Fruit fly (Drosophila melanogaster) whole organism, embryonic: ENCODE results near the gene soti.
A peak's percentile ranks its signal among the peaks of the same experiment; 100 is the strongest.

Source experiments
- Atf-2 ChIP-seq: fragments of 200-800 bp; sonication (Bioruptor generic); optimal IDR thresholded peaks from 2 replicates; lab custom pipeline; 2016; ENCODE audit warnings: missing biosample characterization, missing genetic modification characterization
- CG10543 ChIP-seq: fragments of 200-800 bp; sonication (Bioruptor generic); optimal IDR thresholded peaks from 3 replicates; lab custom pipeline; 2017; ENCODE audit warnings: missing biosample characterization, mild to moderate bottlenecking, missing genetic modification characterization, moderate library complexity
- CG10654 ChIP-seq: fragments of 200-800 bp; sonication (Bioruptor generic); optimal IDR thresholded peaks from 2 replicates; lab custom pipeline; 2016; ENCODE audit warnings: missing biosample characterization, missing genetic modification characterization
- CG11504 ChIP-seq: fragments of 200-800 bp; sonication (Bioruptor generic); optimal IDR thresholded peaks from 3 replicates; lab custom pipeline; 2019; ENCODE audit warnings: missing biosample characterization, mild to moderate bottlenecking, missing genetic modification characterization, moderate library complexity
- CG12155 ChIP-seq: fragments of 200-800 bp; sonication (Bioruptor generic); optimal IDR thresholded peaks from 3 replicates; lab custom pipeline; 2016; ENCODE audit warnings: missing biosample characterization, missing genetic modification characterization
- CG12219 ChIP-seq: fragments of 200-800 bp; sonication (Bioruptor generic); optimal IDR thresholded peaks from 3 replicates; lab custom pipeline; 2018; ENCODE audit warnings: missing biosample characterization, mild to moderate bottlenecking, missing genetic modification characterization
- CG12391 ChIP-seq: fragments of 200-800 bp; sonication (Bioruptor generic); optimal IDR thresholded peaks from 3 replicates; lab custom pipeline; 2018; ENCODE audit warnings: missing biosample characterization, mild to moderate bottlenecking, missing genetic modification characterization, moderate library complexity
- CG13775 ChIP-seq: fragments of 200-800 bp; sonication (Bioruptor generic); optimal IDR thresholded peaks from 3 replicates; lab custom pipeline; 2017; ENCODE audit warnings: missing biosample characterization, mild to moderate bottlenecking, missing genetic modification characterization
- CG14667 ChIP-seq: fragments of 200-800 bp; sonication (Bioruptor generic); IDR thresholded peaks from 2 replicates; pipeline ENCODE4 v1.3.6; 2022; ENCODE audit warnings: missing biosample characterization, missing genetic modification characterization
- CG14710 ChIP-seq: fragments of 200-800 bp; sonication (Bioruptor generic); optimal IDR thresholded peaks from 3 replicates; lab custom pipeline; 2019; ENCODE audit warnings: missing biosample characterization, mild to moderate bottlenecking, missing genetic modification characterization, moderate library complexity
- CG1602 ChIP-seq: fragments of 200-800 bp; sonication (Bioruptor generic); optimal IDR thresholded peaks from 3 replicates; lab custom pipeline; 2016; ENCODE audit warnings: missing biosample characterization, missing genetic modification characterization
- CG1647 ChIP-seq: fragments of 200-800 bp; sonication (Bioruptor generic); optimal IDR thresholded peaks from 3 replicates; lab custom pipeline; 2016; ENCODE audit warnings: missing biosample characterization, missing genetic modification characterization
- CG17186 ChIP-seq: fragments of 200-800 bp; sonication (Bioruptor generic); optimal IDR thresholded peaks from 3 replicates; lab custom pipeline; 2017; ENCODE audit warnings: missing biosample characterization, missing genetic modification reagents, missing genetic modification characterization
- CG17385 ChIP-seq: fragments of 200-800 bp; sonication (Bioruptor generic); optimal IDR thresholded peaks from 3 replicates; lab custom pipeline; 2018; ENCODE audit warnings: missing biosample characterization, mild to moderate bottlenecking, missing genetic modification characterization
- CG17612 ChIP-seq: fragments of 200-800 bp; sonication (Bioruptor generic); IDR thresholded peaks from 2 replicates; pipeline ENCODE4 v1.3.6; 2022; ENCODE audit warnings: missing biosample characterization, missing genetic modification characterization
- CG18476 ChIP-seq: fragments of 200-800 bp; sonication (Bioruptor generic); optimal IDR thresholded peaks from 2 replicates; lab custom pipeline; 2016; ENCODE audit warnings: missing biosample characterization, mild to moderate bottlenecking, missing genetic modification characterization
- CG18619 ChIP-seq: fragments of 200-800 bp; sonication (Bioruptor generic); optimal IDR thresholded peaks from 3 replicates; lab custom pipeline; 2017; ENCODE audit warnings: missing biosample characterization, mild to moderate bottlenecking, missing genetic modification characterization
- CG32772 ChIP-seq: fragments of 200-800 bp; sonication (Bioruptor generic); IDR thresholded peaks from 2 replicates; pipeline ENCODE4 v1.3.6; 2022; ENCODE audit warnings: missing biosample characterization, missing genetic modification characterization
- CG4404 ChIP-seq: fragments of 200-800 bp; sonication (Bioruptor generic); IDR thresholded peaks from 2 replicates; pipeline ENCODE4 v1.3.6; 2022; ENCODE audit warnings: missing biosample characterization, missing genetic modification characterization
- CG4707 ChIP-seq: fragments of 200-800 bp; sonication (Bioruptor generic); optimal IDR thresholded peaks from 2 replicates; lab custom pipeline; 2018; ENCODE audit warnings: missing biosample characterization, mild to moderate bottlenecking, missing genetic modification characterization, moderate library complexity
- CG6254 ChIP-seq: fragments of 200-800 bp; sonication (Bioruptor generic); optimal IDR thresholded peaks from 3 replicates; lab custom pipeline; 2017; ENCODE audit warnings: mild to moderate bottlenecking, missing biosample characterization, missing genetic modification reagents, missing genetic modification characterization
- CG8359 ChIP-seq: fragments of 200-800 bp; sonication (Bioruptor generic); optimal IDR thresholded peaks from 2 replicates; lab custom pipeline; 2017; ENCODE audit warnings: missing biosample characterization, mild to moderate bottlenecking, missing genetic modification characterization, borderline replicate concordance
- CG8765 ChIP-seq: fragments of 200-800 bp; sonication (Bioruptor generic); IDR thresholded peaks from 2 replicates; pipeline ENCODE4 v1.3.6; 2022; ENCODE audit warnings: missing biosample characterization, missing genetic modification characterization
- CG9932 ChIP-seq: fragments of 200-800 bp; sonication (Bioruptor generic); IDR thresholded peaks from 2 replicates; pipeline ENCODE4 v1.3.6; 2022; ENCODE audit warnings: missing biosample characterization, missing genetic modification characterization
- Dek ChIP-seq: fragments of 200-800 bp; sonication (Bioruptor generic); optimal IDR thresholded peaks from 3 replicates; lab custom pipeline; 2019; ENCODE audit warnings: missing biosample characterization, mild to moderate bottlenecking, missing genetic modification characterization, moderate library complexity
- Dip3 ChIP-seq: fragments of 200-800 bp; sonication (Bioruptor generic); optimal IDR thresholded peaks from 3 replicates; lab custom pipeline; 2016; ENCODE audit warnings: missing biosample characterization, missing genetic modification characterization
- Eip74EF ChIP-seq, 2 experiments: fragments of 200-800 bp in 1 of 2; fragments of >200 bp in 1 of 2; sonication (Bioruptor generic) in 1 of 2; optimal IDR thresholded peaks; 2 replicates each; lab custom pipeline; 2017 to 2019; ENCODE audit warnings: missing biosample characterization in 2 of 2, missing genetic modification characterization in 2 of 2, mild to moderate bottlenecking in 1 of 2, moderate library complexity in 1 of 2
- Fer3 ChIP-seq: fragments of 200-800 bp; sonication (Bioruptor generic); optimal IDR thresholded peaks from 2 replicates; lab custom pipeline; 2018; ENCODE audit warnings: missing biosample characterization, mild to moderate bottlenecking, missing genetic modification characterization, moderate library complexity
- Poxn ChIP-seq: fragments of 200-800 bp; sonication (Bioruptor generic); IDR thresholded peaks from 2 replicates; pipeline ENCODE4 v1.3.6; 2022; ENCODE audit warnings: missing biosample characterization, missing genetic modification characterization
- Side ChIP-seq: fragments of 200-800 bp; sonication (Bioruptor generic); optimal IDR thresholded peaks from 2 replicates; lab custom pipeline; 2016; ENCODE audit warnings: missing biosample characterization, missing genetic modification characterization
- Six4 ChIP-seq: fragments of 200-800 bp; sonication (Bioruptor generic); optimal IDR thresholded peaks from 2 replicates; lab custom pipeline; 2016; ENCODE audit warnings: missing biosample characterization, missing genetic modification characterization
- aop ChIP-seq: fragments of 200-800 bp; sonication (Bioruptor generic); IDR thresholded peaks from 2 replicates; pipeline ENCODE4 v1.3.6; 2022; ENCODE audit warnings: missing biosample characterization, missing genetic modification characterization
- ase ChIP-seq: fragments of 200-800 bp; sonication (Bioruptor generic); IDR thresholded peaks from 3 replicates; pipeline ENCODE4 v1.3.6; 2022; ENCODE audit warnings: missing biosample characterization, missing genetic modification characterization
- az2 ChIP-seq: fragments of 200-800 bp; sonication (Bioruptor generic); optimal IDR thresholded peaks from 3 replicates; lab custom pipeline; 2016; ENCODE audit warnings: missing biosample characterization, missing genetic modification characterization
- bab2 ChIP-seq: fragments of 200-800 bp; sonication (Bioruptor generic); optimal IDR thresholded peaks from 2 replicates; lab custom pipeline; 2016; ENCODE audit warnings: missing biosample characterization, missing genetic modification characterization
- cad ChIP-seq: fragments of >200 bp; optimal IDR thresholded peaks from 2 replicates; lab custom pipeline; 2017; ENCODE audit warnings: missing biosample characterization, missing genetic modification characterization
- chn ChIP-seq: fragments of 200-800 bp; sonication (Bioruptor generic); optimal IDR thresholded peaks from 2 replicates; lab custom pipeline; 2016; ENCODE audit warnings: missing biosample characterization, missing genetic modification characterization
- crc ChIP-seq: fragments of 200-800 bp; sonication (Bioruptor generic); optimal IDR thresholded peaks from 2 replicates; lab custom pipeline; 2016; ENCODE audit warnings: missing biosample characterization, missing genetic modification characterization
- exex ChIP-seq: fragments of 200-800 bp; sonication (Bioruptor generic); optimal IDR thresholded peaks from 4 replicates; lab custom pipeline; 2018; ENCODE audit warnings: missing biosample characterization, mild to moderate bottlenecking, missing genetic modification characterization, moderate library complexity
- grau ChIP-seq: fragments of 200-800 bp; optimal IDR thresholded peaks from 3 replicates; lab custom pipeline; 2019; ENCODE audit warnings: missing biosample characterization, mild to moderate bottlenecking, missing genetic modification characterization, moderate library complexity
- gt ChIP-seq: fragments of 200-800 bp; sonication (Bioruptor generic); IDR thresholded peaks from 2 replicates; pipeline ENCODE4 v1.3.6; 2022; ENCODE audit warnings: missing biosample characterization, missing genetic modification characterization
- lilli ChIP-seq: fragments of 200-800 bp; sonication (Bioruptor generic); optimal IDR thresholded peaks from 3 replicates; lab custom pipeline; 2016; ENCODE audit warnings: missing biosample characterization, missing genetic modification characterization
- mld ChIP-seq: fragments of 200-800 bp; sonication (Bioruptor generic); IDR thresholded peaks from 3 replicates; pipeline ENCODE4 v1.3.6; 2022; ENCODE audit warnings: missing biosample characterization, missing genetic modification characterization; ENCODE audit not compliant: partially characterized antibody
- pho ChIP-seq: fragments of 200-800 bp; sonication (Bioruptor generic); optimal IDR thresholded peaks from 2 replicates; lab custom pipeline; 2016; ENCODE audit warnings: missing biosample characterization, missing genetic modification characterization
- repo ChIP-seq: fragments of 200-800 bp; sonication (Bioruptor generic); optimal IDR thresholded peaks from 2 replicates; lab custom pipeline; 2016; ENCODE audit warnings: missing biosample characterization, missing genetic modification characterization
- sens-2 ChIP-seq: fragments of 200-800 bp; sonication (Bioruptor generic); IDR thresholded peaks from 2 replicates; pipeline ENCODE4 v1.3.6; 2022; ENCODE audit warnings: missing biosample characterization, missing genetic modification characterization
- seq ChIP-seq: fragments of 200-800 bp; sonication (Bioruptor generic); IDR thresholded peaks from 2 replicates; pipeline ENCODE4 v1.3.6; 2022; ENCODE audit warnings: missing biosample characterization, missing genetic modification characterization
- sim ChIP-seq: fragments of 200-800 bp; sonication (Bioruptor generic); IDR thresholded peaks from 2 replicates; pipeline ENCODE4 v1.3.6; 2022; ENCODE audit warnings: missing biosample characterization, missing genetic modification characterization
- stc ChIP-seq: fragments of 200-800 bp; sonication (Bioruptor generic); IDR thresholded peaks from 2 replicates; pipeline ENCODE4 v1.3.6; 2022; ENCODE audit warnings: missing biosample characterization, missing genetic modification characterization
- tna ChIP-seq: fragments of 200-800 bp; sonication (Bioruptor generic); IDR thresholded peaks from 2 replicates; pipeline ENCODE4 v1.3.6; 2022; ENCODE audit warnings: missing biosample characterization, missing genetic modification characterization; ENCODE audit not compliant: partially characterized antibody
- vnd ChIP-seq: fragments of 200-800 bp; sonication (Bioruptor generic); IDR thresholded peaks from 3 replicates; pipeline ENCODE4 v1.3.6; 2022; ENCODE audit warnings: missing biosample characterization, missing genetic modification characterization; ENCODE audit not compliant: partially characterized antibody

Gene soti

DNA sequence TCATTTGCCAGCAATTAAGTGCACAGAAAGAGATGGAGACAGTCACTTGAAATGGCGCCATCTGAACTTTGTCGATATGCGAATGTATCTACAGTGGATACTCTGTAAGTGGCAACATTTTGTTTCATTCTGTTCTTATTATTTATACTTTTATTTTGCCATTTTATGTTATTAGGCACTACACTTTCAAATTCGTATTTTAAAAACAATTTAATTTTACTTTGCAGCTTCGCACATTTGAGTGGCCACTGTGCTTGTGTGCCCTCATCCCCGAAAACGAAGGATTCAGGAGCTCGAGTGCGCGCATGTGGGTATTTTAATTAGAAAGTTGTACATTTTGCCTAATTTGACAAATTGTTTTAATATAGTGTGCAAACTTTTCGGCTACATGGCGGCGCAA, 24.1 kb downstream of the soti start (continued):
- TF ChIP-seq seq (GFP tag; lab: Robert Waterston, UW): 0 out of 2 replicates have a peak, but pooled peaks have one; percentile 22
- no peak for TF ChIP-seq CG10654 (GFP tag; lab: Kevin White, UChicago)
- TF ChIP-seq cad (GFP tag; lab: Kevin White, UChicago): no peak
- TF ChIP-seq Dek (tag; lab: Kevin White, UChicago): no peak
- TF ChIP-seq bab2 (GFP tag; lab: Kevin White, UChicago): peak; percentile 18
- no peak for TF ChIP-seq CG10543
- TF ChIP-seq tna (GFP tag; lab: Robert Waterston, UW): no peak
- TF ChIP-seq CG18619: no peak
- TF ChIP-seq Poxn (GFP tag; lab: Robert Waterston, UW): no peak
- 0 out of 2 replicates have a peak, but pooled peaks have one; percentile 36 for TF ChIP-seq sens-2 (GFP tag; lab: Robert Waterston, UW)
- TF ChIP-seq CG1647 (GFP tag; lab: Kevin White, UChicago): no peak
- TF ChIP-seq Atf-2 (GFP tag; lab: Kevin White, UChicago): no peak
- TF ChIP-seq CG12155 (GFP tag; lab: Kevin White, UChicago): no peak
- no peak for TF ChIP-seq exex (tag; lab: Kevin White, UChicago)
- peak; percentile 54 for TF ChIP-seq Fer3 (tag; lab: Kevin White, UChicago)
- TF ChIP-seq CG17612 (GFP tag; lab: Robert Waterston, UW): 0 out of 2 replicates have a peak, but pooled peaks have one; percentile 4
- no peak for TF ChIP-seq Eip74EF (GFP tag; optimal IDR thresholded peaks at IDR 0.05; lab: Kevin White, UChicago)
- TF ChIP-seq Six4 (GFP tag; lab: Kevin White, UChicago): peak; percentile 19
- peak; percentile 62 for TF ChIP-seq CG4404
- TF ChIP-seq az2 (GFP tag; lab: Kevin White, UChicago): peak; percentile 30
- peak; percentile 38 for TF ChIP-seq lilli
- TF ChIP-seq CG8765 (GFP tag; lab: Robert Waterston, UW): peak; percentile 53
- TF ChIP-seq CG18476: peak; percentile 11
- TF ChIP-seq crc: no peak
- peak; percentile 4 for TF ChIP-seq CG13775 (GFP tag; lab: Kevin White, UChicago)
- TF ChIP-seq CG32772 (GFP tag; lab: Robert Waterston, UW): peak; percentile 58
- peak; percentile 64 for TF ChIP-seq CG11504 (tag; lab: Kevin White, UChicago)
- TF ChIP-seq CG17385 (GFP tag; lab: Kevin White, UChicago): peak; percentile 28
- TF ChIP-seq chn (GFP tag; lab: Kevin White, UChicago): no peak
- TF ChIP-seq CG6254 (GFP tag; lab: Kevin White, UChicago): no peak
- TF ChIP-seq vnd: no peak
- no peak for TF ChIP-seq CG8359
- no peak for TF ChIP-seq repo
- no peak for TF ChIP-seq CG4707
- TF ChIP-seq CG17186 (GFP tag; lab: Kevin White, UChicago): no peak
- TF ChIP-seq CG12219 (GFP tag; lab: Kevin White, UChicago): peak; percentile 28
- no peak for TF ChIP-seq gt (GFP tag; lab: Robert Waterston, UW)
- TF ChIP-seq CG14667 (GFP tag; lab: Robert Waterston, UW): peak; percentile 62
- no peak for TF ChIP-seq sim (GFP tag; lab: Robert Waterston, UW)
- TF ChIP-seq CG9932 (GFP tag; lab: Robert Waterston, UW): no peak
- peak; percentile 86 for TF ChIP-seq grau (tag; lab: Kevin White, UChicago)
- TF ChIP-seq CG12391: peak; percentile 33
- TF ChIP-seq pho (GFP tag; lab: Kevin White, UChicago): peak; percentile 4
- no peak for TF ChIP-seq aop (GFP tag; lab: Robert Waterston, UW)
- TF ChIP-seq ase (GFP tag; lab: Robert Waterston, UW): peak; percentile 39; the same call in 1 of the 3 replicates
- TF ChIP-seq Dip3 (GFP tag; lab: Kevin White, UChicago): no peak
- TF ChIP-seq stc: 0 out of 2 replicates have a peak, but pooled peaks have one; percentile 8
- TF ChIP-seq CG14710 (tag; lab: Kevin White, UChicago): peak; percentile 15
- TF ChIP-seq Side (GFP tag; lab: Kevin White, UChicago): no peak
- no peak for TF ChIP-seq mld (GFP tag; lab: Robert Waterston, UW)
- TF ChIP-seq CG1602 (GFP tag; lab: Kevin White, UChicago): peak; percentile 25
